Worm (Caenorhabditis elegans) whole organism, young adult: ENCODE results near the gene M05D6.1.
A peak's percentile ranks its signal among the peaks of the same experiment; 100 is the strongest.

Source experiments
- B0019.2 ChIP-seq: fragments of 200-800 bp; sonication (Bioruptor generic); conservative IDR thresholded peaks from 2 replicates; pipeline ENCODE4 v1.3.6; 2022; ENCODE audit warnings: missing genetic modification reagents, missing genetic modification characterization, missing compliant biosample characterization
- C06A6.2 ChIP-seq: fragments of 200-800 bp; sonication (Bioruptor generic); conservative IDR thresholded peaks from 2 replicates; pipeline ENCODE4 v1.3.6; 2022; ENCODE audit warnings: missing genetic modification characterization, missing compliant biosample characterization
- D2030.7 ChIP-seq: fragments of 200-800 bp; sonication (Bioruptor generic); IDR thresholded peaks from 2 replicates; pipeline ENCODE4 v1.3.6; 2022; ENCODE audit warnings: missing genetic modification reagents, missing genetic modification characterization, missing compliant biosample characterization
- F10E7.11 ChIP-seq: sonication (generic microtip); optimal IDR thresholded peaks from 2 replicates; lab custom pipeline; 2017; ENCODE audit warnings: mild to moderate bottlenecking, missing genetic modification characterization, moderate library complexity, missing compliant biosample characterization
- F22D6.2 ChIP-seq: sonication (generic microtip); optimal IDR thresholded peaks from 2 replicates; lab custom pipeline; 2016; ENCODE audit warnings: mild to moderate bottlenecking, missing genetic modification characterization, missing compliant biosample characterization
- F37B4.10 ChIP-seq: fragments of 200-800 bp; sonication (Bioruptor generic); IDR thresholded peaks from 2 replicates; pipeline ENCODE4 v1.3.6; 2022; ENCODE audit warnings: missing genetic modification characterization, missing compliant biosample characterization
- F52B5.7 ChIP-seq: sonication (generic microtip); optimal IDR thresholded peaks from 2 replicates; lab custom pipeline; 2016; ENCODE audit warnings: mild to moderate bottlenecking, missing genetic modification characterization, missing compliant biosample characterization
- Y67H2A.10 ChIP-seq: fragments of 200-800 bp; sonication (Bioruptor generic); conservative IDR thresholded peaks from 2 replicates; pipeline ENCODE4 v1.3.6; 2022; ENCODE audit warnings: missing genetic modification reagents, missing genetic modification characterization, missing compliant biosample characterization
- Y79H2A.3 ChIP-seq: fragments of 200-800 bp; sonication (Bioruptor generic); conservative IDR thresholded peaks from 2 replicates; pipeline ENCODE4 v1.3.6; 2022; ENCODE audit warnings: missing genetic modification reagents, missing genetic modification characterization, missing compliant biosample characterization
- akir-1 ChIP-seq: fragments of 200-800 bp; sonication (Bioruptor generic); optimal IDR thresholded peaks from 2 replicates; lab custom pipeline; 2018; ENCODE audit warnings: mild to moderate bottlenecking, missing genetic modification characterization, moderate library complexity, missing compliant biosample characterization
- aptf-2 ChIP-seq: fragments of 200-800 bp; sonication (Bioruptor generic); conservative IDR thresholded peaks from 2 replicates; pipeline ENCODE4 v1.3.6; 2022; ENCODE audit warnings: missing genetic modification reagents, missing genetic modification characterization, missing compliant biosample characterization
- aptf-3 ChIP-seq: fragments of 200-800 bp; sonication (Bioruptor generic); IDR thresholded peaks from 2 replicates; pipeline ENCODE4 v1.3.6; 2022; ENCODE audit warnings: missing genetic modification characterization, missing compliant biosample characterization
- atf-7 ChIP-seq: sonication (generic microtip); optimal IDR thresholded peaks from 2 replicates; lab custom pipeline; 2017; ENCODE audit warnings: mild to moderate bottlenecking, missing genetic modification characterization, missing compliant biosample characterization
- attf-3 ChIP-seq: fragments of 200-800 bp; sonication (Bioruptor generic); conservative IDR thresholded peaks from 2 replicates; pipeline ENCODE4 v1.3.6; 2022; ENCODE audit warnings: missing genetic modification reagents, missing genetic modification characterization, missing compliant biosample characterization
- attf-6 ChIP-seq: fragments of 200-800 bp; sonication (Bioruptor generic); IDR thresholded peaks from 2 replicates; pipeline ENCODE4 v1.3.6; 2022; ENCODE audit warnings: missing genetic modification reagents, missing genetic modification characterization, missing compliant biosample characterization
- bed-1 ChIP-seq: fragments of 200-800 bp; sonication (Bioruptor generic); IDR thresholded peaks from 2 replicates; pipeline ENCODE4 v1.3.6; 2022; ENCODE audit warnings: missing genetic modification reagents, missing genetic modification characterization, missing compliant biosample characterization
- ceh-27 ChIP-seq: fragments of 200-800 bp; sonication (Bioruptor generic); optimal IDR thresholded peaks from 2 replicates; lab custom pipeline; 2018; ENCODE audit warnings: mild to moderate bottlenecking, missing genetic modification characterization, moderate library complexity, missing compliant biosample characterization
- ceh-40 ChIP-seq: fragments of 200-800 bp; sonication (Bioruptor generic); IDR thresholded peaks from 2 replicates; pipeline ENCODE4 v1.3.6; 2022; ENCODE audit warnings: missing genetic modification characterization, missing compliant biosample characterization
- ceh-91 ChIP-seq: fragments of 200-800 bp; sonication (Bioruptor generic); IDR thresholded peaks from 2 replicates; pipeline ENCODE4 v1.3.6; 2022; ENCODE audit warnings: missing genetic modification reagents, missing genetic modification characterization, missing compliant biosample characterization
- chd-7 ChIP-seq: sonication (generic microtip); optimal IDR thresholded peaks from 2 replicates; lab custom pipeline; 2016; ENCODE audit warnings: mild to moderate bottlenecking, missing genetic modification characterization, moderate library complexity, missing compliant biosample characterization
- dox-1 ChIP-seq: fragments of 200-800 bp; sonication (Bioruptor generic); IDR thresholded peaks from 2 replicates; pipeline ENCODE4 v1.3.6; 2022; ENCODE audit warnings: missing genetic modification reagents, missing genetic modification characterization, missing compliant biosample characterization
- dpl-1 ChIP-seq: fragments of 150-350 bp; optimal IDR thresholded peaks from 2 replicates; lab custom pipeline; 2014; ENCODE audit warnings: missing biosample characterization, missing genetic modification reagents, missing genetic modification characterization
- efl-1 ChIP-seq: fragments of 150-350 bp; optimal IDR thresholded peaks from 2 replicates; lab custom pipeline; 2014; ENCODE audit warnings: missing biosample characterization, missing genetic modification reagents, missing genetic modification characterization
- egl-44 ChIP-seq: fragments of 200-800 bp; sonication (Bioruptor generic); IDR thresholded peaks from 2 replicates; pipeline ENCODE4 v1.3.6; 2022; ENCODE audit warnings: missing genetic modification reagents, missing genetic modification characterization, missing compliant biosample characterization
- egrh-3 ChIP-seq: fragments of 200-800 bp; sonication (Bioruptor generic); IDR thresholded peaks from 2 replicates; pipeline ENCODE4 v1.3.6; 2022; ENCODE audit warnings: missing genetic modification reagents, missing genetic modification characterization, missing compliant biosample characterization
- ets-4 ChIP-seq: fragments of 200-800 bp; sonication (Bioruptor generic); optimal IDR thresholded peaks from 2 replicates; lab custom pipeline; 2018; ENCODE audit warnings: mild to moderate bottlenecking, missing genetic modification characterization, missing compliant biosample characterization
- fkh-3 ChIP-seq: sonication (generic microtip); optimal IDR thresholded peaks from 2 replicates; lab custom pipeline; 2016; ENCODE audit warnings: mild to moderate bottlenecking, missing genetic modification characterization, missing compliant biosample characterization
- him-1 ChIP-seq: sonication (generic microtip); optimal IDR thresholded peaks from 2 replicates; lab custom pipeline; 2016; ENCODE audit warnings: missing genotype, missing genetic modification reagents, missing genetic modification characterization, missing compliant biosample characterization
- hmg-20 ChIP-seq: fragments of 200-800 bp; sonication (Bioruptor generic); IDR thresholded peaks from 2 replicates; pipeline ENCODE4 v1.3.6; 2022; ENCODE audit warnings: missing genetic modification reagents, missing genetic modification characterization, missing compliant biosample characterization
- hsf-1 ChIP-seq: fragments of 200-800 bp; sonication (Bioruptor generic); IDR thresholded peaks from 2 replicates; pipeline ENCODE4 v1.3.6; 2022; ENCODE audit warnings: missing genetic modification reagents, missing genetic modification characterization, missing compliant biosample characterization
- lag-1 ChIP-seq: fragments of 200-800 bp; sonication (Bioruptor generic); IDR thresholded peaks from 2 replicates; pipeline ENCODE4 v1.3.6; 2022; ENCODE audit warnings: missing genetic modification reagents, missing genetic modification characterization, missing compliant biosample characterization
- let-526 ChIP-seq: fragments of 200-800 bp; sonication (Bioruptor generic); IDR thresholded peaks from 2 replicates; pipeline ENCODE4 v1.3.6; 2022; ENCODE audit warnings: missing genetic modification reagents, missing genetic modification characterization, missing compliant biosample characterization
- lin-54 ChIP-seq: fragments of 200-800 bp; sonication (Bioruptor generic); optimal IDR thresholded peaks from 2 replicates; lab custom pipeline; 2018; ENCODE audit warnings: mild to moderate bottlenecking, missing genetic modification characterization, missing compliant biosample characterization
- lir-1 ChIP-seq: fragments of 200-800 bp; sonication (Bioruptor generic); conservative IDR thresholded peaks from 2 replicates; pipeline ENCODE4 v1.3.6; 2022; ENCODE audit warnings: missing genetic modification reagents, missing genetic modification characterization, missing compliant biosample characterization
- madf-10 ChIP-seq: sonication (generic microtip); optimal IDR thresholded peaks from 2 replicates; lab custom pipeline; 2016; ENCODE audit warnings: mild to moderate bottlenecking, missing genetic modification characterization, missing compliant biosample characterization
- madf-3 ChIP-seq: fragments of 200-800 bp; sonication (Bioruptor generic); IDR thresholded peaks from 2 replicates; pipeline ENCODE4 v1.3.6; 2022; ENCODE audit warnings: missing genetic modification reagents, missing genetic modification characterization, missing compliant biosample characterization
- madf-6 ChIP-seq: fragments of 200-800 bp; sonication (Bioruptor generic); IDR thresholded peaks from 2 replicates; pipeline ENCODE4 v1.3.6; 2022; ENCODE audit warnings: missing genetic modification reagents, missing genetic modification characterization, missing compliant biosample characterization
- pbrm-1 ChIP-seq: fragments of 200-800 bp; sonication (Bioruptor generic); IDR thresholded peaks from 2 replicates; pipeline ENCODE4 v1.3.6; 2022; ENCODE audit warnings: missing genetic modification reagents, missing genetic modification characterization, missing compliant biosample characterization
- pha-4 ChIP-seq: fragments of 150-350 bp; sonication (generic microtip); optimal IDR thresholded peaks from 2 replicates; lab custom pipeline; 2014; ENCODE audit warnings: missing biosample characterization, missing genetic modification reagents, missing genetic modification characterization
- rec-8 ChIP-seq, 2 experiments: sonication (generic microtip); optimal IDR thresholded peaks; 2 replicates each; lab custom pipeline; 2016; ENCODE audit warnings: mild to moderate bottlenecking in 2 of 2, missing genetic modification characterization in 2 of 2, missing genetic modification reagents in 2 of 2, missing genotype in 2 of 2, missing biosample characterization in 1 of 2, missing compliant biosample characterization in 1 of 2, moderate library complexity in 1 of 2
- sdz-38 ChIP-seq: sonication (generic microtip); optimal IDR thresholded peaks from 2 replicates; lab custom pipeline; 2016; ENCODE audit warnings: missing genotype, missing genetic modification characterization, missing compliant biosample characterization
- snpc-3.4 ChIP-seq: sonication (generic microtip); optimal IDR thresholded peaks from 2 replicates; lab custom pipeline; 2017; ENCODE audit warnings: missing genetic modification characterization, mild to moderate bottlenecking, missing compliant biosample characterization, antibody characterized with exemption, moderate library complexity, missing genotype, missing genetic modification reagents
- somi-1 ChIP-seq: fragments of 200-800 bp; sonication (Bioruptor generic); optimal IDR thresholded peaks from 2 replicates; lab custom pipeline; 2018; ENCODE audit warnings: mild to moderate bottlenecking, missing genetic modification characterization, missing compliant biosample characterization
- tbp1 ChIP-seq: fragments of 200-800 bp; sonication (Bioruptor generic); optimal IDR thresholded peaks from 2 replicates; lab custom pipeline; 2018; ENCODE audit warnings: mild to moderate bottlenecking, missing genetic modification characterization, missing compliant biosample characterization
- xnd-1 ChIP-seq: sonication (generic microtip); optimal IDR thresholded peaks from 2 replicates; lab custom pipeline; 2016; ENCODE audit warnings: missing genotype, missing genetic modification reagents, missing genetic modification characterization, missing compliant biosample characterization
- ztf-22 ChIP-seq: fragments of 200-800 bp; sonication (Bioruptor generic); optimal IDR thresholded peaks from 2 replicates; lab custom pipeline; 2018; ENCODE audit warnings: mild to moderate bottlenecking, missing genetic modification characterization, moderate library complexity, missing compliant biosample characterization
- ztf-26 ChIP-seq: sonication (generic microtip); optimal IDR thresholded peaks from 2 replicates; lab custom pipeline; 2017; ENCODE audit warnings: missing genetic modification characterization, missing compliant biosample characterization
- ztf-28 ChIP-seq: fragments of 200-800 bp; sonication (Bioruptor generic); IDR thresholded peaks from 2 replicates; pipeline ENCODE4 v1.3.6; 2022; ENCODE audit warnings: missing genetic modification reagents, missing genetic modification characterization, missing compliant biosample characterization
- ztf-6 ChIP-seq: fragments of 200-800 bp; sonication (Bioruptor generic); IDR thresholded peaks from 2 replicates; pipeline ENCODE4 v1.3.6; 2022; ENCODE audit warnings: missing genetic modification reagents, missing genetic modification characterization, missing compliant biosample characterization

The M05D6.1 gene

ce11 chrII:8441519-8441918 lies 33.7 kb downstream of the M05D6.1 start (continued):
- peak; percentile 61 for TF ChIP-seq chd-7 (tag; lab: Kevin White, UChicago)
- TF ChIP-seq pha-4: no peak
- TF ChIP-seq egrh-3 (GFP tag; lab: Robert Waterston, UW): no peak
- peak; percentile 74; the same call in 1 of the 2 replicates for TF ChIP-seq aptf-3 (GFP tag; lab: Robert Waterston, UW)
- peak; percentile 45 for TF ChIP-seq ztf-22
- no peak for TF ChIP-seq efl-1 (GFP tag; lab: Kevin White, UChicago)
- peak; percentile 63 for TF ChIP-seq pbrm-1
- TF ChIP-seq lag-1 (GFP tag; lab: Robert Waterston, UW): no peak
- no peak for TF ChIP-seq aptf-2 (GFP tag; lab: Robert Waterston, UW)
- TF ChIP-seq snpc-3.4: peak; percentile 92
- 0 out of 2 replicates have a peak, but pooled peaks have one; percentile 74 for TF ChIP-seq madf-3
- TF ChIP-seq attf-3 (GFP tag; lab: Robert Waterston, UW): no peak
- peak; percentile 73 for TF ChIP-seq madf-6 (GFP tag; lab: Robert Waterston, UW)
- 0 out of 2 replicates have a peak, but pooled peaks have one; percentile 42 for TF ChIP-seq C06A6.2 (GFP tag; lab: Robert Waterston, UW)
- peak; percentile 76 for TF ChIP-seq fkh-3 (tag; lab: Kevin White, UChicago)
- TF ChIP-seq ceh-91 (GFP tag; lab: Robert Waterston, UW): no peak
- no peak for TF ChIP-seq xnd-1
- peak; percentile 39 for TF ChIP-seq F22D6.2 (tag; lab: Kevin White, UChicago)
- no peak for TF ChIP-seq akir-1 (GFP tag; lab: Kevin White, UChicago)
- TF ChIP-seq Y67H2A.10 (GFP tag; lab: Robert Waterston, UW): no peak
- peak; percentile 81 for TF ChIP-seq hsf-1 (GFP tag; lab: Robert Waterston, UW)
- 0 out of 2 replicates have a peak, but pooled peaks have one; percentile 27 for TF ChIP-seq dox-1 (GFP tag; lab: Robert Waterston, UW)
- TF ChIP-seq F52B5.7 (tag; lab: Kevin White, UChicago): peak; percentile 93
- TF ChIP-seq hmg-20 (GFP tag; lab: Robert Waterston, UW): 0 out of 2 replicates have a peak, but pooled peaks have one; percentile 65
- TF ChIP-seq madf-10 (tag; lab: Kevin White, UChicago): peak; percentile 27
- no peak for TF ChIP-seq ets-4 (GFP tag; lab: Kevin White, UChicago)
- 0 out of 2 replicates have a peak, but pooled peaks have one; percentile 28 for TF ChIP-seq Y79H2A.3
- no peak for TF ChIP-seq dpl-1
- TF ChIP-seq him-1 (tag; lab: Kevin White, UChicago): no peak
- TF ChIP-seq ztf-28 (GFP tag; lab: Robert Waterston, UW): 0 out of 2 replicates have a peak, but pooled peaks have one; percentile 25
- peak; percentile 27 for TF ChIP-seq sdz-38 (tag; lab: Kevin White, UChicago)
- no peak for TF ChIP-seq B0019.2 (GFP tag; lab: Robert Waterston, UW)
- TF ChIP-seq lin-54 (GFP tag; lab: Kevin White, UChicago): peak; percentile 66
- TF ChIP-seq F10E7.11 (tag; lab: Kevin White, UChicago): peak; percentile 90
- peak; percentile 94 for TF ChIP-seq tbp1 (GFP tag; lab: Kevin White, UChicago)
- TF ChIP-seq lir-1 (GFP tag; lab: Robert Waterston, UW): no peak
- peak; percentile 84 for TF ChIP-seq egl-44
- peak; percentile 76 for TF ChIP-seq ceh-40 (GFP tag; lab: Robert Waterston, UW)
- TF ChIP-seq rec-8 (tag; optimal IDR thresholded peaks at IDR 0.05; lab: Kevin White, UChicago): peak; percentile 80 to 92
- TF ChIP-seq let-526: 0 out of 2 replicates have a peak, but pooled peaks have one; percentile 43
- TF ChIP-seq attf-6: peak; percentile 69; the same call in 1 of the 2 replicates
- TF ChIP-seq somi-1 (GFP tag; lab: Kevin White, UChicago): peak; percentile 46
- TF ChIP-seq ztf-6 (GFP tag; lab: Robert Waterston, UW): peak; percentile 65; the same call in 1 of the 2 replicates
- peak; percentile 61 for TF ChIP-seq atf-7 (tag; lab: Kevin White, UChicago)
- TF ChIP-seq ceh-27 (GFP tag; lab: Kevin White, UChicago): peak; percentile 34
- 0 out of 2 replicates have a peak, but pooled peaks have one; percentile 75 for TF ChIP-seq F37B4.10
- no peak for TF ChIP-seq ztf-26 (tag; lab: Kevin White, UChicago)
- no peak for TF ChIP-seq bed-1 (GFP tag; lab: Robert Waterston, UW)
- no peak for TF ChIP-seq D2030.7
